Worm (Caenorhabditis elegans): ENCODE results near the gene srx-47.

The srx-47 gene

DNA sequence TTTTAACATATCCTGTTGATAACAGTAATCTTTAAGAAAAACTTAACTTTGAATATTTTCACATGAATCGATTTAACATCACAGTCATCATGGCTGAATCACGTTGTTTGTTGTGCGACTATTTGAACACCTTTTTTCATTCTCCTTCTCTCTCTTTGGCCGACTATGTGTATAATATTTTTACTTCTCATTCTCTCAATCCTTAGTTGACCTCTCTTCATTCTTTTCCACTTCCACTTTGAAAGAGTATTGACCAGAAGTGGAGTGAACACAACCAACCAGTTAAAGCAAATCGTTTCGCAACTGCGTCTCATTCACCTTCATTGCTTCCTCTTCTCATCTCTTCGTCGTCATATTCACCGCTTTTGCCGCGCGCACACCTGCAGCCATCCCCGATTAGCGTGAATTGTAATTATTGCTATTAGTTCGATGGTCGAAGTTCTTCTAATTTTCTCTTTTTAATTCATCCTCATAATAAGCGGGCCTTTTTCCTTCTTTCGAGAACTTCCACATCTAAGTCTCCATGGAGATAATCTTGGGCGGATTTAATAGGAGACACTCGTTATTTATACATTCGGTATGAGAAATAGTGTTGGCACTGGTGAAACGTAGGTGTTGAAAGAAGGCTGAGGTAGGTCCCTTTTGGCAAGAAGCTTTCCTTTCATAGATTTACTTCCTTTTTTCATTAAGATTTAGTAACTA is 45.3 kb downstream of the srx-47 start:
- no peak for TF ChIP-seq dao-5 (tag; optimal IDR thresholded peaks at IDR 0.05)
- TF ChIP-seq him-1 (tag; optimal IDR thresholded peaks at IDR 0.05) = no peak
- no peak for TF ChIP-seq W03F9.2 (tag; optimal IDR thresholded peaks at IDR 0.05)

DNA sequence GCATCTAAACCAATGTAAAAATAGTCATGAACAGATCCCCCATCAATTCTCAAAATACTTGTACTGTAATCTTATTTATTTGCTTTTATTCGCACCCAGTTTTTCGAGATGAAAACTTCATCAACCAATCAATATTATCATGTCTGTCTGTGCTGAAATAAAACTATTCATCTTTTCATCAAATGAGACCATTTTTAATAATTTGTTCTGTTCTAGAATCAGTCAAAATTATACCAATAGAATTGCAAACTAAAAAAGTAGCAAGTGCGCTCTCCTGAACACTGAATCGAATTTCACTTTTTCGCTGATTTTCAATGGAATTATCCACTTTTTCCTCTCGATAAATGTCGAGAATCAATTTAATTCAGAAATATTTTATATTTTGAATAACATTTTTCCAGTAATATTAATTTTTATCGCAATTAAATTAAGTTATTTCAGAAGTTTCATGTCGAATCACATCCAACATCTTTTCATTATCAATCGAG is 50.1 kb downstream of the srx-47 start, which contains the start of gene trpp-4:
trpp-4 (plus strand) TSS at position 442 of the 488 bp plus-strand sequence.
- TF ChIP-seq dao-5 (tag; optimal IDR thresholded peaks at IDR 0.05) = no peak
- TF ChIP-seq him-1 (tag; optimal IDR thresholded peaks at IDR 0.05) = no peak
- no peak for TF ChIP-seq W03F9.2 (tag; optimal IDR thresholded peaks at IDR 0.05)
